Fruit fly (Drosophila melanogaster) whole organism, embryonic: ENCODE data around the gene Orco.
A peak's percentile ranks its signal among the peaks of the same experiment; 100 is the strongest.

Experiments used
- ATbp ChIP-seq: fragments of 200-800 bp; sonication (Bioruptor generic); optimal IDR thresholded peaks from 2 replicates; lab custom pipeline; 2017; ENCODE audit warnings: missing biosample characterization, mild to moderate bottlenecking, missing genetic modification characterization, missing genetic modification reagents
- BEAF-32 ChIP-seq: fragments of 200-800 bp; sonication (Bioruptor generic); optimal IDR thresholded peaks from 3 replicates; lab custom pipeline; 2017; ENCODE audit warnings: missing biosample characterization, missing genetic modification characterization, mild to moderate bottlenecking, moderate library complexity, missing genetic modification reagents
- CG10209 ChIP-seq: fragments of 200-800 bp; sonication (Bioruptor generic); optimal IDR thresholded peaks from 3 replicates; lab custom pipeline; 2017; ENCODE audit warnings: missing biosample characterization, mild to moderate bottlenecking, missing genetic modification characterization, missing genetic modification reagents
- CG10431 ChIP-seq: fragments of 200-800 bp; sonication (Bioruptor generic); optimal IDR thresholded peaks from 3 replicates; lab custom pipeline; 2018; ENCODE audit warnings: missing biosample characterization, mild to moderate bottlenecking, missing genetic modification characterization
- CG13894 ChIP-seq: fragments of 200-800 bp; sonication (Bioruptor generic); optimal IDR thresholded peaks from 3 replicates; lab custom pipeline; 2018; ENCODE audit warnings: missing biosample characterization, mild to moderate bottlenecking, missing genetic modification characterization, moderate library complexity
- CG14014 ChIP-seq: fragments of 200-800 bp; sonication (Bioruptor generic); IDR thresholded peaks from 2 replicates; pipeline ENCODE4 v1.3.6; 2022; ENCODE audit warnings: missing biosample characterization, missing genetic modification characterization
- CG14667 ChIP-seq: fragments of 200-800 bp; sonication (Bioruptor generic); IDR thresholded peaks from 2 replicates; pipeline ENCODE4 v1.3.6; 2022; ENCODE audit warnings: missing biosample characterization, missing genetic modification characterization
- CG15269 ChIP-seq: fragments of 200-800 bp; sonication (Bioruptor generic); optimal IDR thresholded peaks from 2 replicates; lab custom pipeline; 2018; ENCODE audit warnings: missing biosample characterization, mild to moderate bottlenecking, missing genetic modification characterization, moderate library complexity
- CG17829 ChIP-seq: fragments of 200-800 bp; optimal IDR thresholded peaks from 2 replicates; lab custom pipeline; 2019; ENCODE audit warnings: missing biosample characterization, mild to moderate bottlenecking, missing genetic modification characterization, moderate library complexity
- CG18599 ChIP-seq: fragments of 200-800 bp; sonication (Bioruptor generic); optimal IDR thresholded peaks from 3 replicates; lab custom pipeline; 2017; ENCODE audit warnings: missing biosample characterization, missing genetic modification characterization, mild to moderate bottlenecking, moderate library complexity, missing genetic modification reagents
- CG32767 ChIP-seq: fragments of 200-800 bp; sonication (Bioruptor generic); IDR thresholded peaks from 2 replicates; pipeline ENCODE4 v1.3.6; 2022; ENCODE audit warnings: missing biosample characterization, missing genetic modification characterization
- CG33213 ChIP-seq: fragments of 200-800 bp; sonication (Bioruptor generic); optimal IDR thresholded peaks from 3 replicates; lab custom pipeline; 2016; ENCODE audit warnings: missing biosample characterization, missing genetic modification characterization
- CG6254 ChIP-seq: fragments of 200-800 bp; sonication (Bioruptor generic); optimal IDR thresholded peaks from 3 replicates; lab custom pipeline; 2017; ENCODE audit warnings: mild to moderate bottlenecking, missing biosample characterization, missing genetic modification reagents, missing genetic modification characterization
- CG6765 ChIP-seq: fragments of 200-800 bp; sonication (Bioruptor generic); optimal IDR thresholded peaks from 3 replicates; lab custom pipeline; 2017; ENCODE audit warnings: missing biosample characterization, mild to moderate bottlenecking, missing genetic modification characterization
- CG6791 ChIP-seq: fragments of 200-800 bp; sonication (Bioruptor generic); IDR thresholded peaks from 3 replicates; pipeline ENCODE4 v1.3.6; 2022; ENCODE audit warnings: missing biosample characterization, missing genetic modification characterization; ENCODE audit not compliant: partially characterized antibody
- CG7745 ChIP-seq: fragments of 200-800 bp; sonication (Bioruptor generic); optimal IDR thresholded peaks from 2 replicates; lab custom pipeline; 2018; ENCODE audit warnings: missing biosample characterization, mild to moderate bottlenecking, missing genetic modification characterization, moderate library complexity
- CG9817 ChIP-seq: fragments of 200-800 bp; sonication (Bioruptor generic); optimal IDR thresholded peaks from 2 replicates; lab custom pipeline; 2018; ENCODE audit warnings: missing biosample characterization, mild to moderate bottlenecking, missing genetic modification characterization, moderate library complexity
- D19A ChIP-seq: fragments of 200-800 bp; optimal IDR thresholded peaks from 3 replicates; lab custom pipeline; 2019; ENCODE audit warnings: missing biosample characterization, mild to moderate bottlenecking, missing genetic modification characterization, moderate library complexity
- Deaf1 ChIP-seq: fragments of 200-800 bp; optimal IDR thresholded peaks from 3 replicates; lab custom pipeline; 2019; ENCODE audit warnings: missing biosample characterization, mild to moderate bottlenecking, missing genetic modification characterization, moderate library complexity
- H2.0 ChIP-seq: fragments of 200-800 bp; sonication (Bioruptor generic); IDR thresholded peaks from 2 replicates; pipeline ENCODE4 v1.3.6; 2022; ENCODE audit warnings: missing biosample characterization, missing genetic modification characterization
- Hand ChIP-seq: fragments of 200-800 bp; sonication (Bioruptor generic); optimal IDR thresholded peaks from 2 replicates; lab custom pipeline; 2017; ENCODE audit warnings: mild to moderate bottlenecking, missing biosample characterization, missing genetic modification reagents, missing genetic modification characterization
- HmgZ ChIP-seq: fragments of 200-800 bp; sonication (Bioruptor generic); optimal IDR thresholded peaks from 2 replicates; lab custom pipeline; 2018; ENCODE audit warnings: missing biosample characterization, mild to moderate bottlenecking, missing genetic modification characterization
- Kr ChIP-seq: fragments of 200-800 bp; sonication (Bioruptor generic); optimal IDR thresholded peaks from 2 replicates; lab custom pipeline; 2017; ENCODE audit warnings: missing biosample characterization, mild to moderate bottlenecking, missing genetic modification characterization
- Neu2 ChIP-seq: fragments of 200-800 bp; sonication (Bioruptor generic); optimal IDR thresholded peaks from 3 replicates; lab custom pipeline; 2016; ENCODE audit warnings: missing biosample characterization, missing genetic modification characterization, borderline replicate concordance
- Six4 ChIP-seq: fragments of 200-800 bp; sonication (Bioruptor generic); optimal IDR thresholded peaks from 2 replicates; lab custom pipeline; 2016; ENCODE audit warnings: missing biosample characterization, missing genetic modification characterization
- amos ChIP-seq: fragments of 200-800 bp; sonication (Bioruptor generic); IDR thresholded peaks from 2 replicates; pipeline ENCODE4 v1.3.6; 2022; ENCODE audit warnings: missing biosample characterization, missing genetic modification characterization; ENCODE audit not compliant: partially characterized antibody
- bbx ChIP-seq: fragments of 200-800 bp; sonication (Bioruptor generic); IDR thresholded peaks from 2 replicates; pipeline ENCODE4 v1.3.6; 2022; ENCODE audit warnings: missing biosample characterization, missing genetic modification characterization; ENCODE audit not compliant: partially characterized antibody
- bsh ChIP-seq, 2 experiments: fragments of 200-800 bp; sonication (Bioruptor generic); optimal IDR thresholded peaks; 2 replicates each; lab custom pipeline; 2017 to 2018; ENCODE audit warnings: mild to moderate bottlenecking in 2 of 2, missing biosample characterization in 2 of 2, missing genetic modification characterization in 2 of 2, moderate library complexity in 1 of 2
- cg ChIP-seq: fragments of 200-800 bp; sonication (Bioruptor generic); optimal IDR thresholded peaks from 3 replicates; lab custom pipeline; 2019; ENCODE audit warnings: missing biosample characterization, mild to moderate bottlenecking, missing genetic modification characterization, moderate library complexity
- chn ChIP-seq: fragments of 200-800 bp; sonication (Bioruptor generic); optimal IDR thresholded peaks from 2 replicates; lab custom pipeline; 2016; ENCODE audit warnings: missing biosample characterization, missing genetic modification characterization
- corto ChIP-seq: fragments of 200-800 bp; sonication (Bioruptor generic); optimal IDR thresholded peaks from 2 replicates; lab custom pipeline; 2016; ENCODE audit warnings: missing biosample characterization, mild to moderate bottlenecking, missing genetic modification characterization, moderate library complexity
- cwo ChIP-seq: fragments of 200-800 bp; sonication (Bioruptor generic); optimal IDR thresholded peaks from 3 replicates; lab custom pipeline; 2017; ENCODE audit warnings: missing biosample characterization, missing genetic modification characterization, mild to moderate bottlenecking, moderate library complexity, missing genetic modification reagents
- esg ChIP-seq: fragments of 200-800 bp; sonication (Bioruptor generic); conservative IDR thresholded peaks from 2 replicates; pipeline ENCODE4 v1.3.6; 2022; ENCODE audit warnings: missing biosample characterization, missing genetic modification characterization
- gem ChIP-seq: fragments of 200-800 bp; sonication (Bioruptor generic); optimal IDR thresholded peaks from 2 replicates; lab custom pipeline; 2019; ENCODE audit warnings: missing biosample characterization, mild to moderate bottlenecking, missing genetic modification characterization, moderate library complexity
- gfzf ChIP-seq: fragments of 200-800 bp; sonication (Bioruptor generic); optimal IDR thresholded peaks from 2 replicates; lab custom pipeline; 2016; ENCODE audit warnings: missing biosample characterization, mild to moderate bottlenecking, missing genetic modification characterization, moderate library complexity
- gsb ChIP-seq: fragments of 200-800 bp; sonication (Bioruptor generic); IDR thresholded peaks from 2 replicates; pipeline ENCODE4 v1.3.6; 2022; ENCODE audit warnings: missing biosample characterization, missing genetic modification characterization
- kni ChIP-seq: fragments of 200-800 bp; sonication (Bioruptor generic); optimal IDR thresholded peaks from 3 replicates; lab custom pipeline; 2017; ENCODE audit warnings: mild to moderate bottlenecking, missing biosample characterization, missing genetic modification reagents, missing genetic modification characterization
- luna ChIP-seq: fragments of 200-800 bp; sonication (Bioruptor generic); optimal IDR thresholded peaks from 2 replicates; lab custom pipeline; 2016; ENCODE audit warnings: missing biosample characterization, missing genetic modification characterization
- nerfin-2 ChIP-seq: fragments of 200-800 bp; sonication (Bioruptor generic); IDR thresholded peaks from 2 replicates; pipeline ENCODE4 v1.3.6; 2022; ENCODE audit warnings: missing biosample characterization, missing genetic modification characterization; ENCODE audit not compliant: partially characterized antibody
- nom ChIP-seq: fragments of 200-800 bp; sonication (Bioruptor generic); optimal IDR thresholded peaks from 2 replicates; lab custom pipeline; 2017; ENCODE audit warnings: missing biosample characterization, missing genetic modification characterization, mild to moderate bottlenecking, moderate library complexity, missing genetic modification reagents
- pan ChIP-seq, 4 experiments: fragments of >200 bp in 3 of 4; fragments of 200-800 bp in 1 of 4; sonication (Bioruptor generic) in 1 of 4; optimal IDR thresholded peaks in 3 of 4; IDR thresholded peaks in 1 of 4; 2 replicates each; pipeline versions ENCODE4 v1.3.6 to Lab custom; 2017 to 2022; ENCODE audit warnings: missing biosample characterization in 2 of 4, missing genetic modification characterization in 2 of 4, mixed read lengths in 1 of 4
- repo ChIP-seq: fragments of 200-800 bp; sonication (Bioruptor generic); optimal IDR thresholded peaks from 2 replicates; lab custom pipeline; 2016; ENCODE audit warnings: missing biosample characterization, missing genetic modification characterization
- run ChIP-seq: fragments of 200-800 bp; sonication (Bioruptor generic); optimal IDR thresholded peaks from 3 replicates; lab custom pipeline; 2018; ENCODE audit warnings: missing biosample characterization, mild to moderate bottlenecking, missing genetic modification characterization
- sisA ChIP-seq: fragments of 200-800 bp; sonication (Bioruptor generic); IDR thresholded peaks from 2 replicates; pipeline ENCODE4 v1.3.6; 2022; ENCODE audit warnings: missing biosample characterization, missing genetic modification characterization
- twi ChIP-seq: fragments of 200-800 bp; optimal IDR thresholded peaks from 2 replicates; lab custom pipeline; 2019; ENCODE audit warnings: missing biosample characterization, mild to moderate bottlenecking, missing genetic modification characterization, moderate library complexity
- zf30C ChIP-seq: fragments of 200-800 bp; sonication (Bioruptor generic); optimal IDR thresholded peaks from 3 replicates; lab custom pipeline; 2018; ENCODE audit warnings: missing biosample characterization, mild to moderate bottlenecking, missing genetic modification characterization
- zfh1 ChIP-seq: fragments of 200-800 bp; sonication (Bioruptor generic); IDR thresholded peaks from 3 replicates; pipeline ENCODE4 v1.3.6; 2022; ENCODE audit warnings: missing biosample characterization, missing genetic modification characterization

The Orco gene

DNA sequence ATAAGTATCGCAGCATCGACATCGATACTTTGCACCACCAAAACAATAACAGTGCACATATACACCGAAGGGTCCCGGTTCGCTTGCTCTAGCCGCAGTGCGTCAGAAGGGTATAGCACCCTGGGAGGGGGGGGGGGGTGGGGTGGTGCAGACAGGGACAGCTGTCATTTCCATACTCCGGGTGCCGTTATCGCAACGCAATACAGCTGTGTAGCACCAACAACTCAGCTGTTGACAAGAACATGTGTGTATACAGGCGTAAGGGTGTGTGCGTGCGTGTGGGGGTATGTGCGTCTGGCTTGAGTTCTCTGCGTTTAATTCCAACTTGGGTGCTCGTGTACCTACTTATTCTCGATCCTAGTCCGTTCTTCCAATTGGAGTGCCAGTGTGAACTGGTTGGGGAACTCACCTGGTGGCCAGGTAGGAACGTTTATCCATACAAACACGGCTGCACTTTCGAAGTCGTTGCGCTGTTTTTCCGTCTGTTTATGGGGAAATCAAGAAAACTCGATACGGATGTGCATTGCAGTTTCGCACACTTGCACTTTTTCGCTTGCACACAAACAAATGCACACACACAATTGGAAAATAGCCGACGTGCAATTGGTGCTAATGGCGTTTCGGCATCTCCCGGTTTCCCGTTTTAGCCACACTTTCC, 44.6 kb downstream of the Orco start (continued):
- no peak for TF ChIP-seq ATbp (GFP tag; lab: Kevin White, UChicago)
- TF ChIP-seq CG9817: peak; percentile 7
- no peak for TF ChIP-seq gfzf
- TF ChIP-seq D19A: peak; percentile 22
- no peak for TF ChIP-seq pan (optimal IDR thresholded peaks at IDR 0.05; lab: Kevin White, UChicago)
- TF ChIP-seq pan (GFP tag; optimal IDR thresholded peaks at IDR 0.05 in 1 of 2, IDR thresholded peaks at IDR 0.05 in 1 of 2): peak in 1 of 2 experiments; percentile 15
- TF ChIP-seq CG10431 (GFP tag; lab: Kevin White, UChicago): peak; percentile 8
- peak; percentile 60 for TF ChIP-seq nom (GFP tag; lab: Kevin White, UChicago)
- no peak for TF ChIP-seq Six4 (GFP tag; lab: Kevin White, UChicago)
- TF ChIP-seq CG6791 (GFP tag; lab: Robert Waterston, UW): peak; percentile 46; the same call in 2 of the 3 replicates
- no peak for TF ChIP-seq repo
- TF ChIP-seq BEAF-32 (GFP tag; lab: Kevin White, UChicago): no peak
- TF ChIP-seq Neu2 (GFP tag; lab: Kevin White, UChicago): peak; percentile 42
- no peak for TF ChIP-seq bsh (GFP tag; optimal IDR thresholded peaks at IDR 0.05; lab: Kevin White, UChicago)
- no peak for TF ChIP-seq sisA (GFP tag; lab: Robert Waterston, UW)
- TF ChIP-seq chn (GFP tag; lab: Kevin White, UChicago): no peak
- TF ChIP-seq H2.0: no peak
- TF ChIP-seq esg: no peak
- no peak for TF ChIP-seq zfh1
- peak; percentile 24; the same call in 1 of the 2 replicates for TF ChIP-seq amos
- TF ChIP-seq zf30C: peak; percentile 30
- TF ChIP-seq luna: no peak
- TF ChIP-seq CG33213 (GFP tag; lab: Kevin White, UChicago): no peak
- no peak for TF ChIP-seq Hand (GFP tag; lab: Kevin White, UChicago)
- peak; percentile 79 for TF ChIP-seq CG32767 (GFP tag; lab: Robert Waterston, UW)
- TF ChIP-seq CG14014 (GFP tag; lab: Robert Waterston, UW): peak; percentile 35; the same call in 1 of the 2 replicates
- TF ChIP-seq CG15269 (tag; lab: Kevin White, UChicago): peak; percentile 24
- no peak for TF ChIP-seq CG6254 (GFP tag; lab: Kevin White, UChicago)
- no peak for TF ChIP-seq corto (GFP tag; lab: Kevin White, UChicago)
- peak; percentile 11 for TF ChIP-seq CG13894
- no peak for TF ChIP-seq Kr
- peak; percentile 0 for TF ChIP-seq HmgZ (tag; lab: Kevin White, UChicago)
- no peak for TF ChIP-seq CG7745 (tag; lab: Kevin White, UChicago)
- TF ChIP-seq CG14667: peak; percentile 16; the same call in 1 of the 2 replicates
- peak; percentile 44; the same call in 1 of the 2 replicates for TF ChIP-seq bbx (GFP tag; lab: Robert Waterston, UW)
- no peak for TF ChIP-seq run (tag; lab: Kevin White, UChicago)
- TF ChIP-seq nerfin-2 (GFP tag; lab: Robert Waterston, UW): no peak
- TF ChIP-seq CG6765: peak; percentile 5
- TF ChIP-seq gem (tag; lab: Kevin White, UChicago): no peak
- peak; percentile 83 for TF ChIP-seq kni (GFP tag; lab: Kevin White, UChicago)
- TF ChIP-seq CG10209: no peak
- peak; percentile 37 for TF ChIP-seq CG18599 (GFP tag; lab: Kevin White, UChicago)
- no peak for TF ChIP-seq cwo
- TF ChIP-seq gsb (GFP tag; lab: Robert Waterston, UW): no peak
- TF ChIP-seq twi (tag; lab: Kevin White, UChicago): peak; percentile 75
- TF ChIP-seq cg (GFP tag; lab: Kevin White, UChicago): peak; percentile 91
- peak; percentile 19 for TF ChIP-seq CG17829 (tag; lab: Kevin White, UChicago)
- TF ChIP-seq Deaf1 (tag; lab: Kevin White, UChicago): no peak
